Fruit fly (Drosophila melanogaster) whole organism, adult: Measurements from ENCODE around the gene Ugt303B2.

Experiments used
- CG33017 ChIP-seq: fragments of 200-800 bp; sonication (Bioruptor generic); optimal IDR thresholded peaks from 2 replicates; lab custom pipeline; 2018; ENCODE audit warnings: missing biosample characterization, mild to moderate bottlenecking, missing genetic modification characterization, moderate library complexity
- CG5204 ChIP-seq: fragments of 200-800 bp; sonication (Bioruptor generic); optimal IDR thresholded peaks from 2 replicates; lab custom pipeline; 2016; ENCODE audit warnings: missing biosample characterization, missing genetic modification characterization
- Crg-1 ChIP-seq: fragments of 200-800 bp; sonication (Bioruptor generic); optimal IDR thresholded peaks from 2 replicates; lab custom pipeline; 2016; ENCODE audit warnings: missing biosample characterization, missing genetic modification characterization
- Hr96 ChIP-seq: fragments of 200-800 bp; sonication (Bioruptor generic); optimal IDR thresholded peaks from 2 replicates; lab custom pipeline; 2016; ENCODE audit warnings: missing biosample characterization, missing genetic modification characterization
- bab1 ChIP-seq: fragments of 200-800 bp; sonication (Bioruptor generic); optimal IDR thresholded peaks from 3 replicates; lab custom pipeline; 2019; ENCODE audit warnings: missing biosample characterization, mild to moderate bottlenecking, missing genetic modification characterization, moderate library complexity

DNA sequence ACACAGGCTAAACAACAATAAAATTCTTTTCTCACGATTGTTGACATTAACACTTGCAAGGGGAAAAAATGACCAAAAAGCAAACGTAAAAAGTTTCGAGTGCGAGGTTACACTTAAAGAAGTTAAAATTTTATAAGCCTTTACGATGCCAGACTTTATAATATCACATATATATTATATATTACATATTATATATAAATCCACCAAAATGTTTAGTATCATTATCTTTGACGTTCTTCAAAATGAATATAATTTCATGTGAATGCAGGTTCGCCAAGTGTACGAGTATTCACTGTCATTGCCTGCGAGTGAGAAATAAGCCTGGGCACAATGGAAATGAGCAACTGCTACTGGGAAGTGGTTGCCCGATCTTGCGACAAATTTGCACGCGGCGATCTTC lies 30.4 kb downstream of the Ugt303B2 start:
- TF ChIP-seq Crg-1 (GFP tag; lab: Kevin White, UChicago) (no peak), Hr96 (no peak), CG5204 (GFP tag; lab: Kevin White, UChicago) (no peak), CG33017 (tag; lab: Kevin White, UChicago) (no peak), bab1 (GFP tag; lab: Kevin White, UChicago) (no peak)
